Worm (Caenorhabditis elegans): ENCODE results near the gene C15F1.8.

DNA sequence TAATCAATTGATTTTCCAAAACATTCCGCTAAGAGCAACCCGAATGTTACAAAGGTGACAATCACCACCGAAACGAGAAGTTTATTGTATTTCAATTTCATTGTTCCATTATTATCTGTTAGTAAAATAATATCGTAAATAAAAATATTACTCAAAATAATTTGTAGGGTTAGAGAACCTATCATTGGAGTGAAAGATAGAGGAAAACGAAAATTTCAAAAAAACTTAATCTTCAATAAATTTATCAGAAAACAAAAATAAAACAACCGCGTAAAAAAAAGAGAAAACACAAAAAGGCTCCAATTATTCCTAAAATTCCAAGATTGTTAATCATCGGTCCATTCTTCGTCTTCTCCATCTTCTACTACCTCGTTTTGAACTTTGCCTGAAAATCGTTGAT is 12.1 kb downstream of the C15F1.8 start, which contains the start of gene tra-2:
- no peak for TF ChIP-seq tab-1 (GFP tag; IDR thresholded peaks at IDR 0.05)
- TF ChIP-seq ref-1 (GFP tag; conservative IDR thresholded peaks at IDR 0.05): no peak
- no peak for TF ChIP-seq flt-1 (GFP tag; IDR thresholded peaks at IDR 0.05)
- TF ChIP-seq T22C8.4 (GFP tag; IDR thresholded peaks at IDR 0.05): no peak
- no peak for TF ChIP-seq ztf-29 (GFP tag; IDR thresholded peaks at IDR 0.05)
- TF ChIP-seq med-1 (GFP tag; optimal IDR thresholded peaks at IDR 0.05; ENCODE audit: insufficient read depth): no peak

Data from whole organism, midembryonic.